Worm (Caenorhabditis elegans) whole organism, L3 larva: ENCODE data around the gene C01G6.3.

Source experiments
- R02D3.7 ChIP-seq: fragments of 150-350 bp; optimal IDR thresholded peaks from 2 replicates; lab custom pipeline; 2014; ENCODE audit warnings: missing biosample characterization, missing genetic modification characterization
- ZK546.5 ChIP-seq: sonication (generic microtip); optimal IDR thresholded peaks from 2 replicates; lab custom pipeline; 2017; ENCODE audit warnings: missing biosample characterization, missing genetic modification characterization
- ceh-16 ChIP-seq: sonication (generic microtip); optimal IDR thresholded peaks from 2 replicates; lab custom pipeline; 2017; ENCODE audit warnings: missing biosample characterization, missing genetic modification characterization
- ceh-28 ChIP-seq: fragments of 150-350 bp; optimal IDR thresholded peaks from 2 replicates; lab custom pipeline; 2014; ENCODE audit warnings: missing biosample characterization, missing genetic modification reagents, missing genetic modification characterization
- daf-12 ChIP-seq: fragments of 150-350 bp; optimal IDR thresholded peaks from 2 replicates; lab custom pipeline; 2014; ENCODE audit warnings: missing biosample characterization, missing genetic modification reagents, missing genetic modification characterization
- egl-5 ChIP-seq: fragments of 150-350 bp; optimal IDR thresholded peaks from 2 replicates; lab custom pipeline; 2017; ENCODE audit warnings: missing biosample characterization, missing genetic modification reagents, missing genetic modification characterization, inconsistent platforms
- elt-2 ChIP-seq: sonication (generic microtip); optimal IDR thresholded peaks from 2 replicates; lab custom pipeline; 2016; ENCODE audit warnings: missing genetic modification reagents, mild to moderate bottlenecking, missing genetic modification characterization, missing compliant biosample characterization
- elt-3 ChIP-seq, 3 experiments: fragments of 150-350 bp in 1 of 3; sonication (generic microtip) in 2 of 3; optimal IDR thresholded peaks; 2 replicates in 2 of 3; 4 replicates in 1 of 3; lab custom pipeline; 2014 to 2017; ENCODE audit warnings: missing biosample characterization in 3 of 3, missing genetic modification characterization in 3 of 3
- fkh-10 ChIP-seq: sonication (generic microtip); optimal IDR thresholded peaks from 2 replicates; lab custom pipeline; 2017; ENCODE audit warnings: missing biosample characterization, missing genetic modification reagents, missing genetic modification characterization
- fos-1 ChIP-seq: fragments of 150-350 bp; optimal IDR thresholded peaks from 2 replicates; lab custom pipeline; 2014; ENCODE audit warnings: missing biosample characterization, missing genetic modification characterization
- hmg-11 ChIP-seq: sonication (generic microtip); optimal IDR thresholded peaks from 2 replicates; lab custom pipeline; 2016; ENCODE audit warnings: missing genetic modification characterization, missing compliant biosample characterization
- lin-15B ChIP-seq: fragments of 150-350 bp; optimal IDR thresholded peaks from 2 replicates; lab custom pipeline; 2014; ENCODE audit warnings: missing biosample characterization, missing genetic modification characterization
- lsy-12 ChIP-seq: sonication (generic microtip); optimal IDR thresholded peaks from 2 replicates; lab custom pipeline; 2016; ENCODE audit warnings: mild to moderate bottlenecking, missing genetic modification characterization, missing compliant biosample characterization
- mdl-1 ChIP-seq: fragments of 150-350 bp; optimal IDR thresholded peaks from 2 replicates; lab custom pipeline; 2014; ENCODE audit warnings: missing biosample characterization, missing genetic modification characterization
- mml-1 ChIP-seq: fragments of 150-350 bp; sonication (generic microtip); optimal IDR thresholded peaks from 3 replicates; lab custom pipeline; 2014; ENCODE audit warnings: missing biosample characterization, missing genetic modification characterization
- nhr-11 ChIP-seq: fragments of 150-350 bp; optimal IDR thresholded peaks from 2 replicates; lab custom pipeline; 2014; ENCODE audit warnings: missing biosample characterization, missing genetic modification characterization
- nhr-12 ChIP-seq: fragments of 150-350 bp; optimal IDR thresholded peaks from 2 replicates; lab custom pipeline; 2014; ENCODE audit warnings: missing biosample characterization, missing genetic modification characterization
- nhr-23 ChIP-seq: fragments of 150-350 bp; optimal IDR thresholded peaks from 2 replicates; lab custom pipeline; 2014; ENCODE audit warnings: missing biosample characterization, missing genetic modification reagents, missing genetic modification characterization
- nhr-25 ChIP-seq: sonication (generic microtip); optimal IDR thresholded peaks from 2 replicates; lab custom pipeline; 2017; ENCODE audit warnings: missing biosample characterization, missing genetic modification characterization
- nhr-28 ChIP-seq: fragments of 150-350 bp; optimal IDR thresholded peaks from 2 replicates; lab custom pipeline; 2014; ENCODE audit warnings: missing biosample characterization, missing genetic modification characterization
- nhr-43 ChIP-seq: sonication (generic microtip); optimal IDR thresholded peaks from 2 replicates; lab custom pipeline; 2016; ENCODE audit warnings: mild to moderate bottlenecking, missing genetic modification characterization, missing compliant biosample characterization; ENCODE audit not compliant: poor library complexity, severe bottlenecking
- nhr-76 ChIP-seq: fragments of 150-350 bp; sonication (generic microtip); optimal IDR thresholded peaks from 5 replicates; lab custom pipeline; 2014; ENCODE audit warnings: missing biosample characterization, missing genetic modification characterization
- pha-4 ChIP-seq: fragments of 150-350 bp; optimal IDR thresholded peaks from 2 replicates; lab custom pipeline; 2014; ENCODE audit warnings: missing biosample characterization, missing genetic modification reagents, missing genetic modification characterization
- pqm-1 ChIP-seq: fragments of 150-350 bp; optimal IDR thresholded peaks from 2 replicates; lab custom pipeline; 2017; ENCODE audit warnings: missing biosample characterization, missing genetic modification characterization, inconsistent platforms
- sea-2 ChIP-seq: fragments of 150-350 bp; sonication (generic microtip); optimal IDR thresholded peaks from 4 replicates; lab custom pipeline; 2014; ENCODE audit warnings: missing biosample characterization, missing genetic modification reagents, missing genetic modification characterization
- snpc-4 ChIP-seq: fragments of 150-350 bp; optimal IDR thresholded peaks from 2 replicates; lab custom pipeline; 2014; ENCODE audit warnings: missing biosample characterization, missing genetic modification characterization
- unc-39 ChIP-seq: sonication (generic microtip); optimal IDR thresholded peaks from 4 replicates; lab custom pipeline; 2017; ENCODE audit warnings: missing biosample characterization, missing genetic modification characterization
- unc-62 ChIP-seq: fragments of 150-350 bp; sonication (generic microtip); optimal IDR thresholded peaks from 4 replicates; lab custom pipeline; 2014; ENCODE audit warnings: missing biosample characterization, missing genetic modification reagents, missing genetic modification characterization
- zag-1 ChIP-seq: fragments of 150-350 bp; optimal IDR thresholded peaks from 2 replicates; lab custom pipeline; 2014; ENCODE audit warnings: missing biosample characterization, missing genetic modification characterization
- ztf-4 ChIP-seq: fragments of 150-350 bp; optimal IDR thresholded peaks from 2 replicates; lab custom pipeline; 2014; ENCODE audit warnings: missing biosample characterization, missing genetic modification characterization

C01G6.3 gene

ce11 chrII:9232493-9232892 is 37.2 kb upstream of the C01G6.3 start:
- TF ChIP-seq nhr-23 (peak; percentile 16), nhr-43 (tag; lab: Kevin White, UChicago) (peak; percentile 34), ztf-4 (tag; lab: Kevin White, UChicago) (no peak)

- TF ChIP-seq nhr-76 (tag; lab: Kevin White, UChicago) = no peak
- TF ChIP-seq pqm-1 (tag; lab: Kevin White, UChicago) = no peak
- TF ChIP-seq nhr-25 (tag; lab: Kevin White, UChicago) = no peak
- no peak for TF ChIP-seq lsy-12 (tag; lab: Kevin White, UChicago)
- TF ChIP-seq ceh-16 (tag; lab: Kevin White, UChicago) = no peak
- no peak for TF ChIP-seq daf-12 (tag; lab: Kevin White, UChicago)
- no peak for TF ChIP-seq elt-3 (tag; optimal IDR thresholded peaks at IDR 0.05; lab: Kevin White, UChicago)
- no peak for TF ChIP-seq ZK546.5 (tag; lab: Kevin White, UChicago)
Observed at ce11 chrII:9232923-9233322, 36.8 kb upstream of the C01G6.3 start, which contains the start of gene T26C5.2. Gene T26C5.2, plus strand, starts transcription at chrII:9233223.

- TF ChIP-seq nhr-43 (tag; lab: Kevin White, UChicago) = peak; percentile 51
- no peak for TF ChIP-seq pqm-1 (tag; lab: Kevin White, UChicago)
- TF ChIP-seq snpc-4 (tag; lab: Kevin White, UChicago) = no peak
- no peak for TF ChIP-seq R02D3.7
Observed at ce11 chrII:9233813-9234212, 35.9 kb upstream of the C01G6.3 start.

- TF ChIP-seq nhr-43 (tag; lab: Kevin White, UChicago) (peak; percentile 26), pha-4 (tag; lab: Kevin White, UChicago) (no peak)
- TF ChIP-seq, all 47 proteins: peak for 1
Observed at ce11 chrII:9236283-9236682, 33.4 kb upstream of the C01G6.3 start, which contains the start of gene T26C5.3. Gene T26C5.3, plus strand, starts transcription at chrII:9236583.

- TF ChIP-seq nhr-43 (tag; lab: Kevin White, UChicago) = no peak
- TF ChIP-seq mdl-1 (tag; lab: Kevin White, UChicago) = no peak
- no peak for TF ChIP-seq nhr-12 (tag; lab: Kevin White, UChicago)
- no peak for TF ChIP-seq mml-1 (tag; lab: Kevin White, UChicago)
- TF ChIP-seq zag-1 (tag; lab: Kevin White, UChicago) = no peak
- TF ChIP-seq fkh-10 (GFP tag; lab: Kevin White, UChicago) = no peak
- TF ChIP-seq pqm-1 (tag; lab: Kevin White, UChicago) = no peak
- no peak for TF ChIP-seq lin-15B (tag; lab: Kevin White, UChicago)
- TF ChIP-seq ceh-28 (tag; lab: Kevin White, UChicago) = no peak
- no peak for TF ChIP-seq unc-39 (tag; lab: Kevin White, UChicago)
- TF ChIP-seq fos-1 = no peak
- TF ChIP-seq nhr-25 (tag; lab: Kevin White, UChicago) = no peak
- no peak for TF ChIP-seq unc-62 (GFP tag; lab: Kevin White, UChicago)
Observed at ce11 chrII:9236972-9237371, 32.7 kb upstream of the C01G6.3 start.

ce11 chrII:9237719-9238118 is 32.0 kb upstream of the C01G6.3 start:
- no peak for TF ChIP-seq sea-2 (GFP tag; lab: Kevin White, UChicago)
- no peak for TF ChIP-seq hmg-11 (tag; lab: Kevin White, UChicago)
- TF ChIP-seq nhr-28 (tag; lab: Kevin White, UChicago) = no peak
- no peak for TF ChIP-seq egl-5 (tag; lab: Kevin White, UChicago)
- TF ChIP-seq nhr-76 (tag; lab: Kevin White, UChicago) = no peak
- TF ChIP-seq ceh-16 (tag; lab: Kevin White, UChicago) = no peak
- no peak for TF ChIP-seq fkh-10 (GFP tag; lab: Kevin White, UChicago)
- TF ChIP-seq elt-2 (tag; lab: Kevin White, UChicago) = no peak
- TF ChIP-seq mdl-1 (tag; lab: Kevin White, UChicago) = no peak
- no peak for TF ChIP-seq nhr-43 (tag; lab: Kevin White, UChicago)
- no peak for TF ChIP-seq pqm-1 (tag; lab: Kevin White, UChicago)
- TF ChIP-seq nhr-11 = no peak
